Fruit fly (Drosophila melanogaster): ENCODE data around the gene Or13a.

Gene Or13a

DNA sequence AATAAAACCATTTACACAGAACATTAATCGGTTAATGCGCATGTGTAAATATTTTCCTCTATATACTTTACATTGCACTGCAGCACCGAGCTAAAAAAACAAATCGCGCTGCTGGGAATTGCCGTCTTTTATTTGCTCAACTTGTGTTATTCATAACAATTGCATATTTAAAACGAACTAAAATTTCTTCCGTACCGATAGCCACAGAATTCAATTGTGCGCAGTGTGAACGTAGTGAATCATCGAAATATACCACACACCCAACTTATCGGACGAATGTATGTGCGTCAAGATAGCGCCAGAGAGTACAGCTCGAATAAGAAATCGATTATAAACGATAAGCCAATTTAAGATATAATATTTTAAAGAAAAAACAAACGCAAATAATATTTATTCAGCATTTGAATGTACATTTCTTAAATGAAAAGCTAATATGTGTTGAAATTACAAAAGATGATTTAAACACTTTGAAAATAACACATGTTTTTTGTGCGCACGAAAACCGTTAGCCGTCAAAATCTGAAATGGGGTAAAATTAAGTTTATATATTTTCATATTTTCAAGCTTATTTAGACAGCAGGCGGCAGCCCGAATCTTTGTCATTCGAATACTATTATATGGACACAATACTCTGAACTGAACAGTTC, 31.4 kb downstream of the Or13a start, which contains the start of the genes vap and CG12698 (continued):
- TF ChIP-seq crc (GFP tag; optimal IDR thresholded peaks at IDR 0.05) (no peak), knrl (GFP tag; IDR thresholded peaks at IDR 0.05; ENCODE audit: partially characterized antibody) (peak; percentile 75), CG11504 (tag; optimal IDR thresholded peaks at IDR 0.05) (no peak), CG1603 (tag; optimal IDR thresholded peaks at IDR 0.05) (peak; percentile 100), lov (optimal IDR thresholded peaks at IDR 0.05) (no peak), lov (GFP tag; IDR thresholded peaks at IDR 0.05) (no peak), CG2199 (GFP tag; IDR thresholded peaks at IDR 0.05) (0 out of 3 replicates have a peak, but pooled peaks have one; percentile 33), lola (GFP tag; optimal IDR thresholded peaks at IDR 0.05) (no peak), crp (GFP tag; optimal IDR thresholded peaks at IDR 0.05) (no peak), CG42726 (GFP tag; IDR thresholded peaks at IDR 0.05; ENCODE audit: partially characterized antibody) (peak; percentile 56; the same call in 1 of the 2 replicates), CG34224 (GFP tag; IDR thresholded peaks at IDR 0.05; ENCODE audit: partially characterized antibody) (peak; percentile 35; the same call in 1 of the 3 replicates), phol (tag; optimal IDR thresholded peaks at IDR 0.05) (peak; percentile 30), org-1 (GFP tag; optimal IDR thresholded peaks at IDR 0.05) (no peak), unpg (GFP tag; optimal IDR thresholded peaks at IDR 0.05) (no peak), nerfin-2 (GFP tag; IDR thresholded peaks at IDR 0.05; ENCODE audit: partially characterized antibody) (peak; percentile 55; the same call in 1 of the 2 replicates), dm (GFP tag; optimal IDR thresholded peaks at IDR 0.05) (peak; percentile 2), Ptx1 (GFP tag; IDR thresholded peaks at IDR 0.05) (no peak), sens (GFP tag) (peak; percentile 69), CG11247 (GFP tag; IDR thresholded peaks at IDR 0.05) (no peak), CG16863 (GFP tag; optimal IDR thresholded peaks at IDR 0.05) (no peak), MBD-R2 (GFP tag; IDR thresholded peaks at IDR 0.05) (peak; percentile 59), CG12659 (GFP tag; optimal IDR thresholded peaks at IDR 0.05) (peak; percentile 79), row (GFP tag; IDR thresholded peaks at IDR 0.05) (peak; percentile 50), zf30C (GFP tag; optimal IDR thresholded peaks at IDR 0.05) (no peak), gfzf (GFP tag; optimal IDR thresholded peaks at IDR 0.05) (peak; percentile 71), toy (GFP tag; IDR thresholded peaks at IDR 0.05) (no peak), CG30020 (tag; optimal IDR thresholded peaks at IDR 0.05) (peak; percentile 96), Camta (GFP tag; optimal IDR thresholded peaks at IDR 0.05) (no peak), CG10147 (GFP tag; optimal IDR thresholded peaks at IDR 0.05) (no peak), Jarid2 (GFP tag; optimal IDR thresholded peaks at IDR 0.05) (no peak), CG16813 (GFP tag; IDR thresholded peaks at IDR 0.05; ENCODE audit: partially characterized antibody) (peak; percentile 75), Blimp-1 (GFP tag; optimal IDR thresholded peaks at IDR 0.05) (no peak), jing (GFP tag; optimal IDR thresholded peaks at IDR 0.05) (no peak), CG15514 (GFP tag; optimal IDR thresholded peaks at IDR 0.05) (peak; percentile 65), nmo (GFP tag; optimal IDR thresholded peaks at IDR 0.05) (peak; percentile 25), Atf-2 (GFP tag; optimal IDR thresholded peaks at IDR 0.05) (no peak), E2f2 (GFP tag; IDR thresholded peaks at IDR 0.05) (peak; percentile 63), bbx (GFP tag; IDR thresholded peaks at IDR 0.05; ENCODE audit: partially characterized antibody) (peak; percentile 64), klu (GFP tag; IDR thresholded peaks at IDR 0.05) (no peak), Dll (GFP tag; IDR thresholded peaks at IDR 0.05; ENCODE audit: partially characterized antibody) (peak; percentile 64), C15 (GFP tag; IDR thresholded peaks at IDR 0.05) (no peak), CG15479 (GFP tag; optimal IDR thresholded peaks at IDR 0.05) (no peak), inv (GFP tag; IDR thresholded peaks at IDR 0.05; ENCODE audit: partially characterized antibody) (peak; percentile 71), CG10979 (tag; optimal IDR thresholded peaks at IDR 0.05) (no peak), Dp (GFP tag; optimal IDR thresholded peaks at IDR 0.05) (peak; percentile 58), CTCF (GFP tag; optimal IDR thresholded peaks at IDR 0.05) (no peak), CG4282 (GFP tag; optimal IDR thresholded peaks at IDR 0.05) (no peak), CG1529 (GFP tag; optimal IDR thresholded peaks at IDR 0.05) (no peak), CG7357 (GFP tag; IDR thresholded peaks at IDR 0.05) (peak; percentile 91)

Data from whole organism, embryonic.